Worm (Caenorhabditis elegans): ENCODE results near the gene Y32F6B.1.

- TF ChIP-seq sox-4 (tag; optimal IDR thresholded peaks at IDR 0.05): no peak
- TF ChIP-seq unc-55 (GFP tag; optimal IDR thresholded peaks at IDR 0.05): no peak
- TF ChIP-seq ceh-22 (tag; optimal IDR thresholded peaks at IDR 0.05): no peak
- no peak for TF ChIP-seq ttx-3 (tag; optimal IDR thresholded peaks at IDR 0.05)
- TF ChIP-seq ceh-48 (tag; optimal IDR thresholded peaks at IDR 0.05): no peak
- no peak for TF ChIP-seq dve-1 (tag; optimal IDR thresholded peaks at IDR 0.05)
- no peak for TF ChIP-seq pha-4 (tag; optimal IDR thresholded peaks at IDR 0.05)
- no peak for TF ChIP-seq che-1 (tag; optimal IDR thresholded peaks at IDR 0.05)
- no peak for TF ChIP-seq F13H6.1 (tag; optimal IDR thresholded peaks at IDR 0.05)
- TF ChIP-seq elt-2 (tag; optimal IDR thresholded peaks at IDR 0.05): no peak
Observed at ce11 chrV:10475421-10475820, 9.1 kb downstream of the Y32F6B.1 start.

All from whole organism, late embryonic.